Worm (Caenorhabditis elegans) whole organism, L4 larva: ENCODE data around the gene dyf-6.

Source experiments
- ceh-20 ChIP-seq: fragments of 200-800 bp; sonication (Bioruptor generic); IDR thresholded peaks from 2 replicates; pipeline ENCODE4 v1.3.6; 2022; ENCODE audit warnings: missing genetic modification reagents, missing genetic modification characterization, missing compliant biosample characterization
- ceh-28 ChIP-seq: fragments of 150-350 bp; optimal IDR thresholded peaks from 2 replicates; lab custom pipeline; 2014; ENCODE audit warnings: missing biosample characterization, missing genetic modification reagents, missing genetic modification characterization
- ceh-82 ChIP-seq: sonication (generic microtip); optimal IDR thresholded peaks from 2 replicates; lab custom pipeline; 2017; ENCODE audit warnings: missing biosample characterization, missing genetic modification characterization
- nhr-11 ChIP-seq: fragments of 150-350 bp; optimal IDR thresholded peaks from 2 replicates; lab custom pipeline; 2014; ENCODE audit warnings: missing biosample characterization, missing genetic modification characterization
- rbr-2 ChIP-seq: sonication (generic microtip); optimal IDR thresholded peaks from 2 replicates; lab custom pipeline; 2016; ENCODE audit warnings: missing genotype, missing genetic modification characterization, missing compliant biosample characterization
- unc-62 ChIP-seq, 3 experiments: fragments of 150-350 bp in 1 of 3; sonication (generic microtip); optimal IDR thresholded peaks in 2 of 3; peaks in 1 of 3; 1 replicate in 1 of 3; 2 replicates in 2 of 3; lab custom pipeline; 2014 to 2017; ENCODE audit warnings: missing biosample characterization in 3 of 3, missing genetic modification characterization in 3 of 3, missing genetic modification reagents in 3 of 3, missing genotype in 1 of 3

DNA sequence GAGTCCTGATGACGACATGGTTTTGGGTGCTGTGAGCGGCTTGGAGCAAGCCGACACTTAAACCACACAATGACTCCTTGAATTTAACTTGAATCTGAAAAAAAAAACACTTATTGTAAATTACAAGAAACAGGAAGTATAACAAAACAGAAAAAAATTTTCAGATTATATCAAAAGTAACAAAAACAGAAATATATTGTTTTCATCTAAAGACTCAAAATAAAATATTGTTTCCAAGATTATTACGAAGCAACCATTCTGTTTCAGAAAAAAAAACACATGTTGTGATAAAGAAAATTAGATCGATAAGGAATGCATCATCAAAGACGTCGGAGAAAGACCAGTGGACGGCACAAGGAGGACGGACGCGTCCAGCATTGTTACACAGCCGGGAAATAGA, 42.2 kb upstream of the dyf-6 start, which contains the start of gene mig-15:
- no peak for TF ChIP-seq unc-62 (GFP tag; optimal IDR thresholded peaks at IDR 0.05 in 1 of 2; lab: Kevin White, UChicago)
- no peak for TF ChIP-seq unc-62 (tag; optimal IDR thresholded peaks at IDR 0.05; lab: Kevin White, UChicago)
- TF ChIP-seq nhr-11 (tag; lab: Kevin White, UChicago): no peak
- TF ChIP-seq ceh-82 (tag; lab: Kevin White, UChicago): no peak
- TF ChIP-seq ceh-28 (tag; lab: Kevin White, UChicago): no peak
- no peak for TF ChIP-seq ceh-20 (GFP tag; lab: Robert Waterston, UW)
- TF ChIP-seq rbr-2: no peak
